Fruit fly (Drosophila melanogaster): ENCODE data around the gene CG9641.

The CG9641 gene

dm6 chr2L:2987681-2988381 is 11.2 kb upstream of the CG9641 start, which contains the start of the genes Chd1 and Bem46 (continued):
- TF ChIP-seq Usf (GFP tag; optimal IDR thresholded peaks at IDR 0.05) (peak; percentile 84), CG2116 (GFP tag; optimal IDR thresholded peaks at IDR 0.05) (peak; percentile 94), bab2 (GFP tag; optimal IDR thresholded peaks at IDR 0.05) (peak; percentile 79), CG13123 (GFP tag; optimal IDR thresholded peaks at IDR 0.05) (peak; percentile 78), CG12071 (GFP tag; optimal IDR thresholded peaks at IDR 0.05) (peak; percentile 14), Hmx (GFP tag; optimal IDR thresholded peaks at IDR 0.05) (no peak), Fer2 (tag; optimal IDR thresholded peaks at IDR 0.05) (peak; percentile 74), dati (GFP tag; IDR thresholded peaks at IDR 0.05) (peak; percentile 60; the same call in 1 of the 2 replicates), Mrtf (GFP tag; IDR thresholded peaks at IDR 0.05) (peak; percentile 79; the same call in 2 of the 3 replicates), seq (GFP tag; IDR thresholded peaks at IDR 0.05) (no peak; the same call in 1 of the 2 replicates), Oaz (GFP tag; IDR thresholded peaks at IDR 0.05) (peak; percentile 67), knrl (GFP tag; IDR thresholded peaks at IDR 0.05; ENCODE audit: partially characterized antibody) (0 out of 3 replicates have a peak, but pooled peaks have one; percentile 23), Dip2 (GFP tag; IDR thresholded peaks at IDR 0.05) (no peak), Max (GFP tag; optimal IDR thresholded peaks at IDR 0.05) (peak; percentile 70)

- no peak for TF ChIP-seq Gug (GFP tag; IDR thresholded peaks at IDR 0.05)
- no peak for TF ChIP-seq D (optimal IDR thresholded peaks at IDR 0.05)
- no peak for TF ChIP-seq D (GFP tag; optimal IDR thresholded peaks at IDR 0.05)
- TF ChIP-seq Pdp1 (GFP tag; optimal IDR thresholded peaks at IDR 0.05): peak in 1 of 2 experiments; percentile 92
- TF ChIP-seq dan (GFP tag; IDR thresholded peaks at IDR 0.05): no peak
- no peak for TF ChIP-seq tx (GFP tag; optimal IDR thresholded peaks at IDR 0.05)
- TF ChIP-seq CG2678 (tag; optimal IDR thresholded peaks at IDR 0.05): no peak
Observed at dm6 chr2L:2986776-2987175, 10.1 kb upstream of the CG9641 start.

dm6 chr2L:2979091-2979490 is 2.4 kb upstream of the CG9641 start, which contains the start of gene CG9643:
CG9643 (minus strand) TSS chr2L:2979288.
- TF ChIP-seq CG5245 (GFP tag; optimal IDR thresholded peaks at IDR 0.05) (no peak), bab2 (GFP tag; optimal IDR thresholded peaks at IDR 0.05) (no peak), CG9797 (GFP tag; optimal IDR thresholded peaks at IDR 0.05) (peak; percentile 26), gfzf (GFP tag; optimal IDR thresholded peaks at IDR 0.05) (no peak), CG13287 (GFP tag; IDR thresholded peaks at IDR 0.05; ENCODE audit: partially characterized antibody) (peak; percentile 44), crp (GFP tag; optimal IDR thresholded peaks at IDR 0.05) (peak; percentile 87 to 97), CG13775 (GFP tag; optimal IDR thresholded peaks at IDR 0.05) (peak; percentile 7), Sry-δ (GFP tag; optimal IDR thresholded peaks at IDR 0.05) (peak; percentile 14), CG12659 (GFP tag; optimal IDR thresholded peaks at IDR 0.05) (peak; percentile 64), Dp (GFP tag; optimal IDR thresholded peaks at IDR 0.05) (peak; percentile 73), CG6689 (GFP tag; IDR thresholded peaks at IDR 0.05) (no peak), her (GFP tag; optimal IDR thresholded peaks at IDR 0.05) (no peak), CG4617 (GFP tag; optimal IDR thresholded peaks at IDR 0.05; ENCODE audit: borderline replicate concordance) (peak; percentile 47), tll (GFP tag; optimal IDR thresholded peaks at IDR 0.05) (no peak), CG10979 (tag; optimal IDR thresholded peaks at IDR 0.05) (no peak), E2f2 (GFP tag; IDR thresholded peaks at IDR 0.05) (peak; percentile 73), pb (GFP tag; optimal IDR thresholded peaks at IDR 0.05) (no peak), Scr (GFP tag; IDR thresholded peaks at IDR 0.05; ENCODE audit: partially characterized antibody) (peak; percentile 40; the same call in 1 of the 2 replicates), slp2 (GFP tag; optimal IDR thresholded peaks at IDR 0.05) (no peak), Sin3A (optimal IDR thresholded peaks at IDR 0.05) (peak; percentile 8), trem (tag; optimal IDR thresholded peaks at IDR 0.05) (peak; percentile 46), CG2116 (GFP tag; optimal IDR thresholded peaks at IDR 0.05) (peak; percentile 49), CG33557 (GFP tag; optimal IDR thresholded peaks at IDR 0.05) (no peak), Dll (GFP tag; IDR thresholded peaks at IDR 0.05; ENCODE audit: partially characterized antibody) (0 out of 4 replicates have a peak, but pooled peaks have one; percentile 43), CG14710 (tag; optimal IDR thresholded peaks at IDR 0.05) (peak; percentile 50), CG17829 (tag; optimal IDR thresholded peaks at IDR 0.05) (peak; percentile 44), rib (GFP tag; IDR thresholded peaks at IDR 0.05) (no peak), CG17186 (GFP tag; optimal IDR thresholded peaks at IDR 0.05) (peak; percentile 74)

Measured in whole organism, embryonic.